Worm (Caenorhabditis elegans): ENCODE results near the gene K12H6.6.

- TF ChIP-seq ceh-16 (tag; optimal IDR thresholded peaks at IDR 0.05) = no peak
- TF ChIP-seq nhr-25 (tag; optimal IDR thresholded peaks at IDR 0.05) = peak; percentile 54
- no peak for TF ChIP-seq fkh-10 (GFP tag; optimal IDR thresholded peaks at IDR 0.05)
- no peak for TF ChIP-seq lin-39 (tag; optimal IDR thresholded peaks at IDR 0.05)
- peak; percentile 43 for TF ChIP-seq ama-1 (optimal IDR thresholded peaks at IDR 0.05)
Observed at ce11 chrII:2854794-2855193, 23.8 kb upstream of the K12H6.6 start.
